Fruit fly (Drosophila melanogaster): ENCODE measurements around the gene Pex19.
A peak's percentile ranks its signal among the peaks of the same experiment; 100 is the strongest.

Gene Pex19

DNA sequence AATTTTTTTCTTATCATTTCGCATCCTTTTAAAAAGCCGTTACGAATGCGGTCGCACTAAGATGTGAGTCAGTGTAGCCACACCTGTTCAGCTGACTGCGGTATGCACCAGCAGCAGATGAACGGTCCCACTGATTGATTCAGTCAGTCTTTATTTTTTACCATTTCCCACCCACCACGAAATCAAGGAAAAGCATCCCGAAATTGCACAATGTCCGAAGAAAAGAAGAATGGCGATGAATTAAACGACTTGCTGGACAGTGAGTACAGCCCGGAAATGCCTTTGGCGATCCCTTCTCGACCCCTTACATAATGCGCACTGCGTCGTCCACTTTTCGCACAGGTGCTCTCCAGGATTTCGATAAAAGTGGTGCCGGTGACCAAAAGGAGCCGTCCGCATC lies 2.0 kb downstream of the Pex19 start (continued):
- peak; percentile 60 for TF ChIP-seq MBD-R2 (GFP tag; IDR thresholded peaks at IDR 0.05)
- TF ChIP-seq Gsc (GFP tag; IDR thresholded peaks at IDR 0.05): no peak
- peak in 1 of 2 experiments; percentile 89 for TF ChIP-seq Pdp1 (GFP tag; optimal IDR thresholded peaks at IDR 0.05)
- TF ChIP-seq CG17361 (GFP tag; IDR thresholded peaks at IDR 0.05): no peak
- no peak for TF ChIP-seq CG2678 (tag; optimal IDR thresholded peaks at IDR 0.05)
- no peak for TF ChIP-seq mam (GFP tag; optimal IDR thresholded peaks at IDR 0.05)
- no peak for TF ChIP-seq CG16815 (GFP tag; optimal IDR thresholded peaks at IDR 0.05)
- TF ChIP-seq CG3847 (GFP tag; IDR thresholded peaks at IDR 0.05): peak; percentile 58
- no peak for TF ChIP-seq Aef1 (GFP tag; IDR thresholded peaks at IDR 0.05)
- TF ChIP-seq CTCF (GFP tag; optimal IDR thresholded peaks at IDR 0.05): peak; percentile 21
- TF ChIP-seq E2f1 (GFP tag; IDR thresholded peaks at IDR 0.05): no peak
- no peak for TF ChIP-seq usp (GFP tag; optimal IDR thresholded peaks at IDR 0.05)

DNA sequence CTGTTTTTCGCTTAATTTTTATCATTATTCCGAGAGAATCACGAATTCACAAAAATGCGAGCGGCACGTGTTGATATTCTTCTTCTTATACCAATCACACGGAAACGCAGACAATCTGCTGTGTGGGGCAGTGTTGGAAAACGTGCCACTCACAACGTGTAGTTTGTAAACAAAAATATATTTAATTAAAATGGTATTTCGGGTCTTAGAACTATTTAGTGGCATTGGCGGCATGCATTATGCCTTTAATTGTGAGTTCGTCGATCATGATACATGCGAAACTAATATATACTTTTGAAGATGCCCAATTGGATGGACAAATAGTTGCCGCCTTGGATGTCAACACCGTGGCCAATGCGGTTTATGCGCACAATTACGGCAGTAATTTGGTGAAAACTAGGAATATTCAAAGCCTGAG lies 4.8 kb downstream of the Pex19 start, which contains the start of the genes CG6712 and Mt2:
Gene CG6712, minus strand, starts transcription at position 116 of the 418 bp plus-strand sequence.
Gene Mt2, plus strand, starts transcription at position 130 of the 418 bp plus-strand sequence.
- no peak for TF ChIP-seq CG30403 (GFP tag; optimal IDR thresholded peaks at IDR 0.05)
- no peak for TF ChIP-seq CG8944 (GFP tag; optimal IDR thresholded peaks at IDR 0.05)
- no peak for TF ChIP-seq CG16863 (GFP tag; optimal IDR thresholded peaks at IDR 0.05)
- TF ChIP-seq ham (GFP tag; IDR thresholded peaks at IDR 0.05): no peak
- TF ChIP-seq emc (GFP tag; optimal IDR thresholded peaks at IDR 0.05): no peak
- no peak for TF ChIP-seq CG3847 (GFP tag; IDR thresholded peaks at IDR 0.05)
- no peak for TF ChIP-seq gsb (GFP tag; IDR thresholded peaks at IDR 0.05)
- TF ChIP-seq H15 (GFP tag; IDR thresholded peaks at IDR 0.05): no peak
- TF ChIP-seq tap (tag; optimal IDR thresholded peaks at IDR 0.05): no peak
- TF ChIP-seq knrl (GFP tag; IDR thresholded peaks at IDR 0.05; ENCODE audit: partially characterized antibody): no peak
- TF ChIP-seq gem (tag; optimal IDR thresholded peaks at IDR 0.05): no peak
- TF ChIP-seq CG15696 (tag; optimal IDR thresholded peaks at IDR 0.05): no peak
- TF ChIP-seq ERR (GFP tag; optimal IDR thresholded peaks at IDR 0.05): no peak
- TF ChIP-seq CG8290 (GFP tag; optimal IDR thresholded peaks at IDR 0.05): no peak
- no peak for TF ChIP-seq CG8290 (tag; optimal IDR thresholded peaks at IDR 0.05)
- no peak for TF ChIP-seq CG1024 (GFP tag; IDR thresholded peaks at IDR 0.05)
- no peak for TF ChIP-seq HLHmδ (GFP tag; optimal IDR thresholded peaks at IDR 0.05)
- no peak for TF ChIP-seq CG8281 (tag; optimal IDR thresholded peaks at IDR 0.05)
- TF ChIP-seq Six4 (GFP tag; optimal IDR thresholded peaks at IDR 0.05): no peak
- no peak for TF ChIP-seq NFAT (GFP tag; IDR thresholded peaks at IDR 0.05)
- no peak for TF ChIP-seq CG33557 (GFP tag; optimal IDR thresholded peaks at IDR 0.05)
- TF ChIP-seq dimm (GFP tag; IDR thresholded peaks at IDR 0.05): no peak
- TF ChIP-seq CG12942 (GFP tag; optimal IDR thresholded peaks at IDR 0.05): no peak
- no peak for TF ChIP-seq Hey (tag; optimal IDR thresholded peaks at IDR 0.05)
- TF ChIP-seq CG18262 (tag; optimal IDR thresholded peaks at IDR 0.05): no peak
- no peak for TF ChIP-seq Sox102F (GFP tag; optimal IDR thresholded peaks at IDR 0.05)
- TF ChIP-seq shn (GFP tag; optimal IDR thresholded peaks at IDR 0.05): no peak
- TF ChIP-seq CG10565 (GFP tag; optimal IDR thresholded peaks at IDR 0.05): no peak
- TF ChIP-seq CG11456 (GFP tag; IDR thresholded peaks at IDR 0.05): peak; percentile 18; the same call in 1 of the 3 replicates
- TF ChIP-seq CG16815 (GFP tag; optimal IDR thresholded peaks at IDR 0.05): no peak
- TF ChIP-seq CG3163 (GFP tag; optimal IDR thresholded peaks at IDR 0.05): no peak
- no peak for TF ChIP-seq Nf-YA (GFP tag; IDR thresholded peaks at IDR 0.05)
- no peak for TF ChIP-seq gcm (GFP tag; optimal IDR thresholded peaks at IDR 0.05)
- no peak for TF ChIP-seq D19B (GFP tag; optimal IDR thresholded peaks at IDR 0.05)
- TF ChIP-seq Fer3 (tag; optimal IDR thresholded peaks at IDR 0.05): no peak
- no peak for TF ChIP-seq ase (GFP tag; IDR thresholded peaks at IDR 0.05)
- TF ChIP-seq lilli (GFP tag; optimal IDR thresholded peaks at IDR 0.05): peak; percentile 20
- no peak for TF ChIP-seq CG18011 (GFP tag; optimal IDR thresholded peaks at IDR 0.05)
- 0 out of 2 replicates have a peak, but pooled peaks have one; percentile 8 for TF ChIP-seq onecut (GFP tag; IDR thresholded peaks at IDR 0.05)
- no peak for TF ChIP-seq pan (optimal IDR thresholded peaks at IDR 0.05)
- no peak for TF ChIP-seq pan (GFP tag; optimal IDR thresholded peaks at IDR 0.05 in 1 of 2, IDR thresholded peaks at IDR 0.05 in 1 of 2)
- no peak for TF ChIP-seq Spps (tag; optimal IDR thresholded peaks at IDR 0.05)
- TF ChIP-seq CG1832 (GFP tag; optimal IDR thresholded peaks at IDR 0.05): no peak

Measured in whole organism, embryonic.